Fruit fly (Drosophila melanogaster) whole organism, wandering third instar larva: ENCODE results near the gene Est-Q.
A peak's percentile ranks its signal among the peaks of the same experiment; 100 is the strongest.

Source experiments
- Abd-B ChIP-seq: fragments of >200 bp; optimal IDR thresholded peaks from 2 replicates; lab custom pipeline; 2017; ENCODE audit warnings: missing biosample characterization, missing genetic modification characterization
- CG32264 ChIP-seq: fragments of 200-800 bp; sonication (Bioruptor generic); optimal IDR thresholded peaks from 2 replicates; lab custom pipeline; 2016; ENCODE audit warnings: missing biosample characterization, missing genetic modification characterization
- CG9705 ChIP-seq: fragments of 200-800 bp; sonication (Bioruptor generic); optimal IDR thresholded peaks from 2 replicates; lab custom pipeline; 2018; ENCODE audit warnings: missing biosample characterization, mild to moderate bottlenecking, missing genetic modification characterization
- CrebA ChIP-seq: fragments of 200-800 bp; sonication (Bioruptor generic); optimal IDR thresholded peaks from 2 replicates; lab custom pipeline; 2016; ENCODE audit warnings: missing biosample characterization, mild to moderate bottlenecking, missing genetic modification characterization, borderline replicate concordance
- Dfd ChIP-seq: fragments of >200 bp; optimal IDR thresholded peaks from 2 replicates; lab custom pipeline; 2017; ENCODE audit warnings: missing biosample characterization, missing genetic modification characterization
- Dif ChIP-seq: fragments of 200-275, 200-300 bp; sonication (Bioruptor generic); optimal IDR thresholded peaks from 2 replicates; lab custom pipeline; 2018; ENCODE audit warnings: missing biosample characterization, missing genetic modification characterization; ENCODE audit not compliant: partially characterized antibody
- GATAd ChIP-seq: sonication (Bioruptor generic); optimal IDR thresholded peaks from 2 replicates; lab custom pipeline; 2016; ENCODE audit warnings: missing biosample characterization, missing genetic modification characterization
- HLH106 ChIP-seq: fragments of 200-800 bp; optimal IDR thresholded peaks from 3 replicates; lab custom pipeline; 2019; ENCODE audit warnings: missing biosample characterization, mild to moderate bottlenecking, missing genetic modification characterization, moderate library complexity
- Hnf4 ChIP-seq: fragments of 200-800 bp; sonication (Bioruptor generic); optimal IDR thresholded peaks from 2 replicates; lab custom pipeline; 2016; ENCODE audit warnings: missing biosample characterization, mild to moderate bottlenecking, missing genetic modification characterization
- Hr78 ChIP-seq: fragments of >200 bp; optimal IDR thresholded peaks from 2 replicates; lab custom pipeline; 2017; ENCODE audit warnings: missing biosample characterization, missing genetic modification characterization
- Hr83 ChIP-seq: fragments of 200-300 bp; sonication (Bioruptor generic); optimal IDR thresholded peaks from 2 replicates; lab custom pipeline; 2016; ENCODE audit warnings: missing biosample characterization, mild to moderate bottlenecking, missing genetic modification characterization, moderate library complexity; ENCODE audit not compliant: poor library complexity, severe bottlenecking
- Jra ChIP-seq: sonication (Bioruptor generic); optimal IDR thresholded peaks from 2 replicates; lab custom pipeline; 2016; ENCODE audit warnings: missing biosample characterization, missing genetic modification characterization
- Mio ChIP-seq: sonication (Bioruptor generic); optimal IDR thresholded peaks from 2 replicates; lab custom pipeline; 2016; ENCODE audit warnings: missing biosample characterization, missing genetic modification characterization
- Myc ChIP-seq: fragments of >200 bp; optimal IDR thresholded peaks from 2 replicates; lab custom pipeline; 2017
- N ChIP-seq: fragments of >200 bp; optimal IDR thresholded peaks from 2 replicates; lab custom pipeline; 2018; ENCODE audit warnings: missing biosample characterization, missing external identifiers, missing genetic modification characterization
- OdsH ChIP-seq: fragments of 200-800 bp; sonication (Bioruptor generic); optimal IDR thresholded peaks from 2 replicates; lab custom pipeline; 2016; ENCODE audit warnings: missing biosample characterization, mild to moderate bottlenecking, missing genetic modification characterization
- Rel ChIP-seq, 2 experiments: fragments of 200-800 bp; sonication (Bioruptor generic) in 1 of 2; optimal IDR thresholded peaks; 2 replicates in 1 of 2; 3 replicates in 1 of 2; lab custom pipeline; 2016 to 2019; ENCODE audit warnings: mild to moderate bottlenecking in 2 of 2, missing biosample characterization in 2 of 2, missing genetic modification characterization in 2 of 2, moderate library complexity in 1 of 2
- Sp1 ChIP-seq: fragments of 200-800 bp; sonication (Bioruptor generic); optimal IDR thresholded peaks from 3 replicates; lab custom pipeline; 2019; ENCODE audit warnings: missing biosample characterization, mild to moderate bottlenecking, missing genetic modification characterization, moderate library complexity
- Vsx2 ChIP-seq: fragments of 200-300, 225-300 bp; sonication (Bioruptor generic); optimal IDR thresholded peaks from 2 replicates; lab custom pipeline; 2018; ENCODE audit warnings: missing biosample characterization, missing genetic modification characterization; ENCODE audit not compliant: partially characterized antibody
- br ChIP-seq: fragments of 200-800 bp; sonication (Bioruptor generic); optimal IDR thresholded peaks from 2 replicates; lab custom pipeline; 2016; ENCODE audit warnings: missing biosample characterization, missing genetic modification characterization
- brk ChIP-seq: fragments of 200-800 bp; sonication (Bioruptor generic); optimal IDR thresholded peaks from 2 replicates; lab custom pipeline; 2016; ENCODE audit warnings: missing biosample characterization, mild to moderate bottlenecking, missing genetic modification characterization
- dl ChIP-seq, 2 experiments: fragments of 175-275, 200-275 bp in 1 of 2; fragments of 200-275 bp in 1 of 2; sonication (Bioruptor generic); optimal IDR thresholded peaks; lab custom pipeline; 2018; ENCODE audit warnings: mild to moderate bottlenecking in 2 of 2, missing biosample characterization in 2 of 2, missing genetic modification characterization in 2 of 2, moderate library complexity in 2 of 2; ENCODE audit not compliant: partially characterized antibody in 2 of 2, insufficient read depth in 1 of 2
- dmrt93B ChIP-seq: fragments of 200-800 bp; sonication (Bioruptor generic); optimal IDR thresholded peaks from 2 replicates; lab custom pipeline; 2018; ENCODE audit warnings: missing biosample characterization, mild to moderate bottlenecking, missing genetic modification characterization
- dsf ChIP-seq: sonication (Bioruptor generic); optimal IDR thresholded peaks from 2 replicates; lab custom pipeline; 2016; ENCODE audit warnings: missing biosample characterization, missing genetic modification characterization, borderline replicate concordance
- ey ChIP-seq: fragments of 200-800 bp; sonication (Bioruptor generic); optimal IDR thresholded peaks from 2 replicates; lab custom pipeline; 2016; ENCODE audit warnings: missing biosample characterization, missing genetic modification characterization
- foxo ChIP-seq, 2 experiments: fragments of 200-800 bp; sonication (Bioruptor generic); optimal IDR thresholded peaks; 2 replicates in 1 of 2; 3 replicates in 1 of 2; lab custom pipeline; 2016 to 2017; ENCODE audit warnings: missing biosample characterization in 2 of 2, missing genetic modification characterization in 2 of 2
- fru ChIP-seq: fragments of 200-800 bp; sonication (Bioruptor generic); optimal IDR thresholded peaks from 3 replicates; lab custom pipeline; 2016; ENCODE audit warnings: missing biosample characterization, mild to moderate bottlenecking, missing genetic modification characterization
- h ChIP-seq: fragments of 200-800 bp; sonication (Bioruptor generic); optimal IDR thresholded peaks from 3 replicates; lab custom pipeline; 2016; ENCODE audit warnings: missing biosample characterization, mild to moderate bottlenecking, missing genetic modification characterization
- jim ChIP-seq: fragments of 175-275, 200-325 bp; sonication (Bioruptor generic); optimal IDR thresholded peaks from 2 replicates; lab custom pipeline; 2016; ENCODE audit warnings: missing biosample characterization, mild to moderate bottlenecking, missing genetic modification characterization
- lola ChIP-seq: fragments of >200 bp; optimal IDR thresholded peaks from 2 replicates; lab custom pipeline; 2017; ENCODE audit warnings: missing biosample characterization, missing genetic modification characterization
- pan ChIP-seq: fragments of >200 bp; optimal IDR thresholded peaks from 2 replicates; lab custom pipeline; 2017
- psq ChIP-seq: fragments of 200-800 bp; sonication (Bioruptor generic); optimal IDR thresholded peaks from 3 replicates; lab custom pipeline; 2017; ENCODE audit warnings: missing biosample characterization, mild to moderate bottlenecking, missing genetic modification characterization, moderate library complexity
- rgr ChIP-seq: fragments of 200-800 bp; sonication (Bioruptor generic); optimal IDR thresholded peaks from 3 replicates; lab custom pipeline; 2016; ENCODE audit warnings: missing biosample characterization, mild to moderate bottlenecking, missing genetic modification characterization
- sage ChIP-seq: fragments of 200-800 bp; sonication (Bioruptor generic); optimal IDR thresholded peaks from 2 replicates; lab custom pipeline; 2016; ENCODE audit warnings: missing biosample characterization, mild to moderate bottlenecking, missing genetic modification characterization
- sv ChIP-seq: fragments of 200-800 bp; sonication (Bioruptor generic); optimal IDR thresholded peaks from 3 replicates; lab custom pipeline; 2016; ENCODE audit warnings: missing biosample characterization, missing genetic modification characterization
- tai ChIP-seq: sonication (Bioruptor generic); optimal IDR thresholded peaks from 2 replicates; lab custom pipeline; 2016; ENCODE audit warnings: missing biosample characterization, missing genetic modification characterization
- usp ChIP-seq: fragments of >200 bp; optimal IDR thresholded peaks from 2 replicates; lab custom pipeline; 2017; ENCODE audit warnings: missing biosample characterization, missing genetic modification characterization
- woc ChIP-seq: sonication (Bioruptor generic); optimal IDR thresholded peaks from 2 replicates; lab custom pipeline; 2016; ENCODE audit warnings: missing biosample characterization, mild to moderate bottlenecking, missing genetic modification characterization

Est-Q gene

dm6 chr3L:21515823-21516715, 14.8 kb downstream of the Est-Q start, which contains the start of the genes SAK and Cdk12:
SAK (minus strand) TSS chr3L:21515887.
Cdk12 (plus strand) TSS chr3L:21516306.
- TF ChIP-seq CG9705 (GFP tag; lab: Kevin White, UChicago) (peak; percentile 71), br (GFP tag; lab: Kevin White, UChicago) (peak; percentile 56), OdsH (GFP tag; lab: Kevin White, UChicago) (peak; percentile 77), lola (GFP tag; lab: Kevin White, UChicago) (no peak), Abd-B (GFP tag; lab: Kevin White, UChicago) (no peak), Mio (GFP tag; lab: Kevin White, UChicago) (no peak), psq (GFP tag; lab: Kevin White, UChicago) (peak; percentile 80), Hr78 (peak; percentile 64), dmrt93B (GFP tag; lab: Kevin White, UChicago) (peak; percentile 80), pan (lab: Kevin White, UChicago) (no peak), Vsx2 (GFP tag; lab: Kevin White, UChicago) (no peak), fru (GFP tag; lab: Kevin White, UChicago) (peak; percentile 79), Hr83 (GFP tag; lab: Kevin White, UChicago) (peak; percentile 82), rgr (peak; percentile 85), GATAd (peak; percentile 50), Sp1 (GFP tag; lab: Kevin White, UChicago) (peak; percentile 87), N (GFP tag; lab: Kevin White, UChicago) (peak; percentile 69), sage (peak; percentile 55), CG32264 (GFP tag; lab: Kevin White, UChicago) (no peak), ey (GFP tag; lab: Kevin White, UChicago) (peak; percentile 58), CrebA (no peak), tai (GFP tag; lab: Kevin White, UChicago) (no peak), Dfd (no peak), Hnf4 (peak; percentile 71), woc (GFP tag; lab: Kevin White, UChicago) (peak; percentile 55), Dif (no peak), Myc (peak; percentile 18), dl (GFP tag; optimal IDR thresholded peaks at IDR 0.05; lab: Kevin White, UChicago; ENCODE audit: insufficient read depth in 1 of 2, partially characterized antibody in 2 of 2) (no peak), usp (GFP tag; lab: Kevin White, UChicago) (no peak), jim (GFP tag; lab: Kevin White, UChicago) (no peak), HLH106 (tag; lab: Kevin White, UChicago) (peak; percentile 90), Rel (GFP tag; optimal IDR thresholded peaks at IDR 0.05; lab: Kevin White, UChicago) (peak; percentile 42), Rel (tag; optimal IDR thresholded peaks at IDR 0.05; lab: Kevin White, UChicago) (peak; percentile 48), h (GFP tag; lab: Kevin White, UChicago) (peak; percentile 70), foxo (GFP tag; optimal IDR thresholded peaks at IDR 0.05; lab: Kevin White, UChicago) (peak in 1 of 2 experiments; percentile 89), dsf (GFP tag; lab: Kevin White, UChicago) (peak; percentile 34), brk (peak; percentile 57), Jra (GFP tag; lab: Kevin White, UChicago) (peak; percentile 62), sv (GFP tag; lab: Kevin White, UChicago) (peak; percentile 79)

dm6 chr3L:21516716-21517266, 15.6 kb downstream of the Est-Q start:
- peak; percentile 53 for TF ChIP-seq woc (GFP tag; lab: Kevin White, UChicago)
- TF ChIP-seq Hnf4: peak; percentile 59
- TF ChIP-seq ey (GFP tag; lab: Kevin White, UChicago): peak; percentile 56
- peak; percentile 51 for TF ChIP-seq OdsH (GFP tag; lab: Kevin White, UChicago)
- peak; percentile 71 for TF ChIP-seq fru (GFP tag; lab: Kevin White, UChicago)
- TF ChIP-seq Abd-B (GFP tag; lab: Kevin White, UChicago): no peak
- TF ChIP-seq psq (GFP tag; lab: Kevin White, UChicago): peak; percentile 24
- TF ChIP-seq sage: no peak
- TF ChIP-seq tai (GFP tag; lab: Kevin White, UChicago): no peak
- peak; percentile 28 for TF ChIP-seq brk
- TF ChIP-seq pan (lab: Kevin White, UChicago): no peak
- no peak for TF ChIP-seq dl (GFP tag; optimal IDR thresholded peaks at IDR 0.05; lab: Kevin White, UChicago; ENCODE audit: insufficient read depth in 1 of 2, partially characterized antibody in 2 of 2)
- TF ChIP-seq CG9705 (GFP tag; lab: Kevin White, UChicago): no peak
- TF ChIP-seq Dif: no peak
- TF ChIP-seq Dfd: no peak
- peak; percentile 28 for TF ChIP-seq HLH106 (tag; lab: Kevin White, UChicago)
- TF ChIP-seq sv (GFP tag; lab: Kevin White, UChicago): peak; percentile 7
- peak; percentile 52 for TF ChIP-seq br (GFP tag; lab: Kevin White, UChicago)
- TF ChIP-seq Sp1 (GFP tag; lab: Kevin White, UChicago): peak; percentile 48
- TF ChIP-seq Hr83 (GFP tag; lab: Kevin White, UChicago): no peak
- TF ChIP-seq foxo (GFP tag; optimal IDR thresholded peaks at IDR 0.05; lab: Kevin White, UChicago): peak in 1 of 2 experiments; percentile 61
- TF ChIP-seq h (GFP tag; lab: Kevin White, UChicago): peak; percentile 63
- peak; percentile 11 for TF ChIP-seq Hr78
- peak; percentile 45 for TF ChIP-seq rgr
